ENCODE assay signal across 1 fruit fly cellular context in genomic region chr3L:9508653-9509036, dm6.
TF ChIP-seq lines count a peak whose summit lies in the region.

No protein-coding gene starts in this region.

TF ChIP-seq in whole organism, embryonic, 481 proteins besides CTCF, POLR2A, EP300 and RAD21 (continued from another document and continues in another):
- TF ChIP-seq Ptx1 (GFP tag; IDR thresholded peaks at IDR 0.05; lab: Robert Waterston, UW) (peak; percentile 54; the same call in 1 of the 2 replicates), CG34422 (GFP tag; IDR thresholded peaks at IDR 0.05; lab: Robert Waterston, UW) (no peak), CG10959 (GFP tag; IDR thresholded peaks at IDR 0.05; lab: Robert Waterston, UW) (no peak), CG6854 (GFP tag; optimal IDR thresholded peaks at IDR 0.05; lab: Kevin White, UChicago) (no peak), Atf6 (GFP tag; IDR thresholded peaks at IDR 0.05; lab: Robert Waterston, UW) (peak; percentile 51; the same call in 1 of the 2 replicates), CG4617 (GFP tag; optimal IDR thresholded peaks at IDR 0.05; lab: Kevin White, UChicago; ENCODE audit: borderline replicate concordance) (no peak), Meics (GFP tag; optimal IDR thresholded peaks at IDR 0.05; lab: Kevin White, UChicago) (peak; percentile 61), dm (GFP tag; optimal IDR thresholded peaks at IDR 0.05; lab: Kevin White, UChicago) (no peak), cad (GFP tag; optimal IDR thresholded peaks at IDR 0.05; lab: Kevin White, UChicago) (no peak), CG13894 (tag; optimal IDR thresholded peaks at IDR 0.05; lab: Kevin White, UChicago) (no peak), Sry-β (GFP tag; optimal IDR thresholded peaks at IDR 0.05; lab: Kevin White, UChicago) (no peak), Hey (tag; optimal IDR thresholded peaks at IDR 0.05; lab: Kevin White, UChicago) (no peak), Hmr (GFP tag; optimal IDR thresholded peaks at IDR 0.05; lab: Kevin White, UChicago) (peak; percentile 67), gfzf (GFP tag; optimal IDR thresholded peaks at IDR 0.05; lab: Kevin White, UChicago) (no peak), ewg (GFP tag; optimal IDR thresholded peaks at IDR 0.05; lab: Kevin White, UChicago) (peak; percentile 2), Rx (GFP tag; IDR thresholded peaks at IDR 0.05; lab: Robert Waterston, UW) (0 out of 2 replicates have a peak, but pooled peaks have one; percentile 14), fd96Cb (tag; optimal IDR thresholded peaks at IDR 0.05; lab: Kevin White, UChicago) (peak; percentile 67), Med (GFP tag; lab: Kevin White, UChicago) (no peak), CG12104 (GFP tag; optimal IDR thresholded peaks at IDR 0.05; lab: Kevin White, UChicago) (no peak), H2.0 (GFP tag; IDR thresholded peaks at IDR 0.05; lab: Robert Waterston, UW) (no peak), CG8290 (GFP tag; optimal IDR thresholded peaks at IDR 0.05; lab: Kevin White, UChicago) (no peak), CG8290 (tag; optimal IDR thresholded peaks at IDR 0.05; lab: Kevin White, UChicago) (no peak), NfI (GFP tag; optimal IDR thresholded peaks at IDR 0.05; lab: Kevin White, UChicago) (peak; percentile 37), lola (GFP tag; optimal IDR thresholded peaks at IDR 0.05; lab: Kevin White, UChicago) (peak in 1 of 3 experiments; percentile 61), CG4360 (GFP tag; IDR thresholded peaks at IDR 0.05; lab: Robert Waterston, UW) (no peak), NFAT (GFP tag; IDR thresholded peaks at IDR 0.05; lab: Robert Waterston, UW) (no peak), CG6689 (GFP tag; IDR thresholded peaks at IDR 0.05; lab: Robert Waterston, UW) (peak; percentile 51), Sry-δ (GFP tag; optimal IDR thresholded peaks at IDR 0.05; lab: Kevin White, UChicago) (no peak), cwo (GFP tag; optimal IDR thresholded peaks at IDR 0.05; lab: Kevin White, UChicago) (peak; percentile 53), CG14965 (GFP tag; optimal IDR thresholded peaks at IDR 0.05; lab: Kevin White, UChicago; ENCODE audit: borderline replicate concordance) (no peak), prd (optimal IDR thresholded peaks at IDR 0.05; lab: Kevin White, UChicago) (no peak), prd (GFP tag; IDR thresholded peaks at IDR 0.05; lab: Robert Waterston, UW) (peak; percentile 53; the same call in 1 of the 3 replicates), CG33557 (GFP tag; optimal IDR thresholded peaks at IDR 0.05; lab: Kevin White, UChicago) (peak; percentile 51), nmo (GFP tag; optimal IDR thresholded peaks at IDR 0.05; lab: Kevin White, UChicago) (peak; percentile 71), hkb (optimal IDR thresholded peaks at IDR 0.05; lab: Kevin White, UChicago) (no peak), hkb (GFP tag; IDR thresholded peaks at IDR 0.05; lab: Robert Waterston, UW) (peak; percentile 54), CG12299 (tag; optimal IDR thresholded peaks at IDR 0.05; lab: Kevin White, UChicago) (peak; percentile 14), br (optimal IDR thresholded peaks at IDR 0.05; lab: Kevin White, UChicago) (no peak), CG8478 (optimal IDR thresholded peaks at IDR 0.05; lab: Kevin White, UChicago) (no peak), vnd (GFP tag; IDR thresholded peaks at IDR 0.05; lab: Robert Waterston, UW; ENCODE audit: partially characterized antibody) (no peak), NK7.1 (GFP tag; optimal IDR thresholded peaks at IDR 0.05; lab: Kevin White, UChicago) (no peak), CG13296 (GFP tag; optimal IDR thresholded peaks at IDR 0.05; lab: Kevin White, UChicago) (peak; percentile 51), crol (GFP tag; IDR thresholded peaks at IDR 0.05; lab: Robert Waterston, UW) (no peak), pan (optimal IDR thresholded peaks at IDR 0.05; lab: Kevin White, UChicago) (peak in 1 of 2 experiments; percentile 29), pan (GFP tag; optimal IDR thresholded peaks at IDR 0.05 in 1 of 2, IDR thresholded peaks at IDR 0.05 in 1 of 2) (peak in 1 of 2 experiments; percentile 28), gem (tag; optimal IDR thresholded peaks at IDR 0.05; lab: Kevin White, UChicago) (peak; percentile 89), CG32532 (GFP tag; IDR thresholded peaks at IDR 0.05; lab: Robert Waterston, UW) (no peak), Sox100B (GFP tag; optimal IDR thresholded peaks at IDR 0.05; lab: Kevin White, UChicago) (peak; percentile 66), CG7987 (GFP tag; optimal IDR thresholded peaks at IDR 0.05; lab: Kevin White, UChicago) (no peak), eve (GFP tag; optimal IDR thresholded peaks at IDR 0.05; lab: Kevin White, UChicago) (no peak), CG15479 (GFP tag; optimal IDR thresholded peaks at IDR 0.05; lab: Kevin White, UChicago) (no peak), tgo (GFP tag; IDR thresholded peaks at IDR 0.05; lab: Robert Waterston, UW) (peak; percentile 32; the same call in 1 of the 3 replicates), CG7556 (GFP tag; optimal IDR thresholded peaks at IDR 0.05; lab: Kevin White, UChicago) (peak; percentile 77), pb (GFP tag; optimal IDR thresholded peaks at IDR 0.05; lab: Kevin White, UChicago) (no peak), nau (GFP tag; optimal IDR thresholded peaks at IDR 0.05; lab: Kevin White, UChicago) (no peak), Sox102F (GFP tag; optimal IDR thresholded peaks at IDR 0.05; lab: Kevin White, UChicago) (peak; percentile 69), ttk (GFP tag; IDR thresholded peaks at IDR 0.05; lab: Robert Waterston, UW) (peak; percentile 57; the same call in 1 of the 2 replicates), PHDP (tag; optimal IDR thresholded peaks at IDR 0.05; lab: Kevin White, UChicago) (peak; percentile 71), usp (GFP tag; optimal IDR thresholded peaks at IDR 0.05; lab: Kevin White, UChicago) (no peak), BtbVII (GFP tag; optimal IDR thresholded peaks at IDR 0.05; lab: Kevin White, UChicago) (peak; percentile 19), CG11247 (GFP tag; IDR thresholded peaks at IDR 0.05; lab: Robert Waterston, UW) (no peak), CG7745 (tag; optimal IDR thresholded peaks at IDR 0.05; lab: Kevin White, UChicago) (peak; percentile 39), bigmax (GFP tag; optimal IDR thresholded peaks at IDR 0.05; lab: Kevin White, UChicago) (no peak), ssp (GFP tag; IDR thresholded peaks at IDR 0.05; lab: Robert Waterston, UW) (no peak), sqz (GFP tag; optimal IDR thresholded peaks at IDR 0.05; lab: Kevin White, UChicago) (peak; percentile 59), CG15011 (GFP tag; optimal IDR thresholded peaks at IDR 0.05; lab: Kevin White, UChicago) (no peak), lilli (GFP tag; optimal IDR thresholded peaks at IDR 0.05; lab: Kevin White, UChicago) (no peak), lab (GFP tag; optimal IDR thresholded peaks at IDR 0.05; lab: Kevin White, UChicago) (peak; percentile 65), CG18262 (tag; optimal IDR thresholded peaks at IDR 0.05; lab: Kevin White, UChicago) (peak; percentile 83), Fer1 (GFP tag; optimal IDR thresholded peaks at IDR 0.05; lab: Kevin White, UChicago) (peak; percentile 34), Blimp-1 (GFP tag; optimal IDR thresholded peaks at IDR 0.05; lab: Kevin White, UChicago) (peak; percentile 72), onecut (GFP tag; IDR thresholded peaks at IDR 0.05; lab: Robert Waterston, UW) (no peak), Dip2 (GFP tag; IDR thresholded peaks at IDR 0.05; lab: Robert Waterston, UW) (no peak), zfh2 (GFP tag; optimal IDR thresholded peaks at IDR 0.05; lab: Kevin White, UChicago) (peak; percentile 2), CG4820 (GFP tag; optimal IDR thresholded peaks at IDR 0.05; lab: Kevin White, UChicago) (no peak), CG17359 (tag; optimal IDR thresholded peaks at IDR 0.05; lab: Kevin White, UChicago) (peak; percentile 69), gcm (GFP tag; optimal IDR thresholded peaks at IDR 0.05; lab: Kevin White, UChicago) (peak; percentile 73), CG17186 (GFP tag; optimal IDR thresholded peaks at IDR 0.05; lab: Kevin White, UChicago) (no peak), mirr (GFP tag; optimal IDR thresholded peaks at IDR 0.05; lab: Kevin White, UChicago) (no peak), Fer2 (tag; optimal IDR thresholded peaks at IDR 0.05; lab: Kevin White, UChicago) (no peak), zfh1 (GFP tag; IDR thresholded peaks at IDR 0.05; lab: Robert Waterston, UW) (peak; percentile 28; the same call in 1 of the 3 replicates), CG30020 (tag; optimal IDR thresholded peaks at IDR 0.05; lab: Kevin White, UChicago) (peak; percentile 8), CG11696 (GFP tag; IDR thresholded peaks at IDR 0.05; lab: Robert Waterston, UW) (no peak), Neu2 (GFP tag; optimal IDR thresholded peaks at IDR 0.05; lab: Kevin White, UChicago; ENCODE audit: borderline replicate concordance) (no peak), mam (GFP tag; optimal IDR thresholded peaks at IDR 0.05; lab: Kevin White, UChicago) (no peak), unpg (GFP tag; optimal IDR thresholded peaks at IDR 0.05; lab: Kevin White, UChicago) (peak; percentile 75), D19A (tag; optimal IDR thresholded peaks at IDR 0.05; lab: Kevin White, UChicago) (peak; percentile 80), p53 (GFP tag; optimal IDR thresholded peaks at IDR 0.05; lab: Kevin White, UChicago) (no peak), Ssrp (tag; optimal IDR thresholded peaks at IDR 0.05; lab: Kevin White, UChicago) (peak; percentile 53), Ada2b (GFP tag; IDR thresholded peaks at IDR 0.05; lab: Robert Waterston, UW) (no peak; the same call in 1 of the 2 replicates), Elba2 (GFP tag; optimal IDR thresholded peaks at IDR 0.05; lab: Kevin White, UChicago) (no peak), CG12155 (GFP tag; optimal IDR thresholded peaks at IDR 0.05; lab: Kevin White, UChicago) (no peak), ind (GFP tag; optimal IDR thresholded peaks at IDR 0.05; lab: Kevin White, UChicago) (peak; percentile 59), ac (GFP tag; optimal IDR thresholded peaks at IDR 0.05; lab: Kevin White, UChicago) (no peak), Hr78 (GFP tag; optimal IDR thresholded peaks at IDR 0.05; lab: Kevin White, UChicago) (peak in 1 of 2 experiments; percentile 20), wdn (GFP tag; IDR thresholded peaks at IDR 0.05; lab: Robert Waterston, UW) (peak; percentile 40; the same call in 1 of the 2 replicates), Fer3 (tag; optimal IDR thresholded peaks at IDR 0.05; lab: Kevin White, UChicago) (peak; percentile 50), MESR4 (GFP tag; optimal IDR thresholded peaks at IDR 0.05; lab: Kevin White, UChicago) (no peak), ap (GFP tag; IDR thresholded peaks at IDR 0.05; lab: Robert Waterston, UW) (no peak), CG16815 (GFP tag; optimal IDR thresholded peaks at IDR 0.05; lab: Kevin White, UChicago) (peak; percentile 30), CG30403 (GFP tag; optimal IDR thresholded peaks at IDR 0.05; lab: Kevin White, UChicago) (peak; percentile 22), HmgZ (tag; optimal IDR thresholded peaks at IDR 0.05; lab: Kevin White, UChicago) (no peak), Dek (tag; optimal IDR thresholded peaks at IDR 0.05; lab: Kevin White, UChicago) (peak; percentile 54), emc (GFP tag; optimal IDR thresholded peaks at IDR 0.05; lab: Kevin White, UChicago) (no peak), CG18476 (GFP tag; optimal IDR thresholded peaks at IDR 0.05; lab: Kevin White, UChicago) (no peak), CG2712 (tag; optimal IDR thresholded peaks at IDR 0.05; lab: Kevin White, UChicago) (peak; percentile 84), slbo (GFP tag; IDR thresholded peaks at IDR 0.05; lab: Robert Waterston, UW) (peak; percentile 36; the same call in 1 of the 2 replicates), CG10321 (GFP tag; IDR thresholded peaks at IDR 0.05; lab: Robert Waterston, UW) (no peak), D (optimal IDR thresholded peaks at IDR 0.05; lab: Kevin White, UChicago) (no peak), D (GFP tag; optimal IDR thresholded peaks at IDR 0.05; lab: Kevin White, UChicago) (peak; percentile 53), Eip74EF (GFP tag; optimal IDR thresholded peaks at IDR 0.05; lab: Kevin White, UChicago) (peak in 1 of 2 experiments; percentile 3), grau (tag; optimal IDR thresholded peaks at IDR 0.05; lab: Kevin White, UChicago) (peak; percentile 61), ATbp (GFP tag; optimal IDR thresholded peaks at IDR 0.05; lab: Kevin White, UChicago) (peak; percentile 74), Deaf1 (tag; optimal IDR thresholded peaks at IDR 0.05; lab: Kevin White, UChicago) (peak; percentile 14), CG31388 (GFP tag; optimal IDR thresholded peaks at IDR 0.05; lab: Kevin White, UChicago) (no peak), CG7372 (GFP tag; IDR thresholded peaks at IDR 0.05; lab: Robert Waterston, UW) (peak; percentile 37; the same call in 1 of the 2 replicates), aop (GFP tag; IDR thresholded peaks at IDR 0.05; lab: Robert Waterston, UW) (no peak), Hr51 (GFP tag; optimal IDR thresholded peaks at IDR 0.05; lab: Kevin White, UChicago) (peak in 1 of 2 experiments; percentile 75), crc (GFP tag; optimal IDR thresholded peaks at IDR 0.05; lab: Kevin White, UChicago) (no peak), CG17829 (tag; optimal IDR thresholded peaks at IDR 0.05; lab: Kevin White, UChicago) (peak; percentile 61), CG11695 (GFP tag; IDR thresholded peaks at IDR 0.05; lab: Robert Waterston, UW) (0 out of 3 replicates have a peak, but pooled peaks have one; percentile 13), btn (GFP tag; optimal IDR thresholded peaks at IDR 0.05; lab: Kevin White, UChicago) (no peak), mld (GFP tag; IDR thresholded peaks at IDR 0.05; lab: Robert Waterston, UW; ENCODE audit: partially characterized antibody) (no peak), CG8944 (GFP tag; optimal IDR thresholded peaks at IDR 0.05; lab: Kevin White, UChicago) (no peak), CG1602 (GFP tag; optimal IDR thresholded peaks at IDR 0.05; lab: Kevin White, UChicago) (no peak), C15 (GFP tag; IDR thresholded peaks at IDR 0.05; lab: Robert Waterston, UW) (no peak), maf-S (GFP tag; optimal IDR thresholded peaks at IDR 0.05; lab: Kevin White, UChicago) (no peak), CG14441 (GFP tag; IDR thresholded peaks at IDR 0.05; lab: Robert Waterston, UW) (0 out of 2 replicates have a peak, but pooled peaks have one; percentile 5), CG9437 (GFP tag; optimal IDR thresholded peaks at IDR 0.05; lab: Kevin White, UChicago) (peak; percentile 63), CG10366 (GFP tag; IDR thresholded peaks at IDR 0.05; lab: Robert Waterston, UW) (peak; percentile 31; the same call in 1 of the 2 replicates), CG17385 (GFP tag; optimal IDR thresholded peaks at IDR 0.05; lab: Kevin White, UChicago) (peak; percentile 50), stc (GFP tag; IDR thresholded peaks at IDR 0.05; lab: Robert Waterston, UW) (0 out of 2 replicates have a peak, but pooled peaks have one; percentile 21), Bdp1 (GFP tag; optimal IDR thresholded peaks at IDR 0.05; lab: Kevin White, UChicago) (no peak)
